Fruit fly (Drosophila melanogaster) whole organism, embryonic: ENCODE results near the gene CG4896.

Experiments used
- Atf3 ChIP-seq: fragments of 200-800 bp; sonication (Bioruptor generic); optimal IDR thresholded peaks from 3 replicates; lab custom pipeline; 2016; ENCODE audit warnings: missing biosample characterization, missing genetic modification characterization
- Atf6 ChIP-seq: fragments of 200-800 bp; sonication (Bioruptor generic); IDR thresholded peaks from 2 replicates; pipeline ENCODE4 v1.3.6; 2022; ENCODE audit warnings: missing biosample characterization, missing genetic modification characterization
- B-H1 ChIP-seq: fragments of 200-800 bp; sonication (Bioruptor generic); IDR thresholded peaks from 3 replicates; pipeline ENCODE4 v1.3.6; 2022; ENCODE audit warnings: missing biosample characterization, missing genetic modification characterization
- BtbVII ChIP-seq: fragments of 200-800 bp; sonication (Bioruptor generic); optimal IDR thresholded peaks from 3 replicates; lab custom pipeline; 2017; ENCODE audit warnings: missing biosample characterization, mild to moderate bottlenecking, missing genetic modification characterization
- CG10267 ChIP-seq: fragments of 200-800 bp; sonication (Bioruptor generic); optimal IDR thresholded peaks from 2 replicates; lab custom pipeline; 2018; ENCODE audit warnings: missing biosample characterization, mild to moderate bottlenecking, missing genetic modification characterization, moderate library complexity
- CG10321 ChIP-seq: fragments of 200-800 bp; sonication (Bioruptor generic); IDR thresholded peaks from 2 replicates; pipeline ENCODE4 v1.3.6; 2022; ENCODE audit warnings: missing biosample characterization, missing genetic modification characterization
- CG10565 ChIP-seq: fragments of 200-800 bp; sonication (Bioruptor generic); optimal IDR thresholded peaks from 3 replicates; lab custom pipeline; 2016; ENCODE audit warnings: missing biosample characterization, mild to moderate bottlenecking, missing genetic modification characterization
- CG10654 ChIP-seq: fragments of 200-800 bp; sonication (Bioruptor generic); optimal IDR thresholded peaks from 2 replicates; lab custom pipeline; 2016; ENCODE audit warnings: missing biosample characterization, missing genetic modification characterization
- CG11696 ChIP-seq: fragments of 200-800 bp; sonication (Bioruptor generic); IDR thresholded peaks from 2 replicates; pipeline ENCODE4 v1.3.6; 2022; ENCODE audit warnings: missing biosample characterization, missing genetic modification characterization
- CG12299 ChIP-seq: fragments of 200-800 bp; sonication (Bioruptor generic); optimal IDR thresholded peaks from 2 replicates; lab custom pipeline; 2018; ENCODE audit warnings: missing biosample characterization, mild to moderate bottlenecking, missing genetic modification characterization
- CG15479 ChIP-seq: fragments of 200-800 bp; sonication (Bioruptor generic); optimal IDR thresholded peaks from 3 replicates; lab custom pipeline; 2019; ENCODE audit warnings: missing biosample characterization, mild to moderate bottlenecking, missing genetic modification characterization, moderate library complexity
- CG15514 ChIP-seq: fragments of 200-800 bp; sonication (Bioruptor generic); optimal IDR thresholded peaks from 3 replicates; lab custom pipeline; 2017; ENCODE audit warnings: missing biosample characterization, missing genetic modification characterization, mild to moderate bottlenecking, moderate library complexity, missing genetic modification reagents
- CG17328 ChIP-seq: fragments of 200-800 bp; sonication (Bioruptor generic); IDR thresholded peaks from 2 replicates; pipeline ENCODE4 v1.3.6; 2022; ENCODE audit warnings: missing biosample characterization, missing genetic modification characterization
- CG17359 ChIP-seq: fragments of 200-800 bp; sonication (Bioruptor generic); optimal IDR thresholded peaks from 3 replicates; lab custom pipeline; 2018; ENCODE audit warnings: missing biosample characterization, mild to moderate bottlenecking, missing genetic modification characterization, moderate library complexity
- CG17912 ChIP-seq: fragments of 200-800 bp; sonication (Bioruptor generic); optimal IDR thresholded peaks from 2 replicates; lab custom pipeline; 2018; ENCODE audit warnings: missing biosample characterization, mild to moderate bottlenecking, missing genetic modification characterization
- CG2712 ChIP-seq: fragments of 200-800 bp; optimal IDR thresholded peaks from 3 replicates; lab custom pipeline; 2019; ENCODE audit warnings: missing biosample characterization, mild to moderate bottlenecking, missing genetic modification characterization, moderate library complexity
- CG6791 ChIP-seq: fragments of 200-800 bp; sonication (Bioruptor generic); IDR thresholded peaks from 3 replicates; pipeline ENCODE4 v1.3.6; 2022; ENCODE audit warnings: missing biosample characterization, missing genetic modification characterization; ENCODE audit not compliant: partially characterized antibody
- CG7372 ChIP-seq: fragments of 200-800 bp; sonication (Bioruptor generic); IDR thresholded peaks from 2 replicates; pipeline ENCODE4 v1.3.6; 2022; ENCODE audit warnings: missing biosample characterization, missing genetic modification characterization
- CG7928 ChIP-seq: fragments of 200-800 bp; sonication (Bioruptor generic); optimal IDR thresholded peaks from 2 replicates; lab custom pipeline; 2017; ENCODE audit warnings: missing biosample characterization, mild to moderate bottlenecking, missing genetic modification characterization
- CG9215 ChIP-seq: fragments of 200-800 bp; sonication (Bioruptor generic); IDR thresholded peaks from 2 replicates; pipeline ENCODE4 v1.3.6; 2022; ENCODE audit warnings: missing biosample characterization, missing genetic modification characterization
- CG9797 ChIP-seq: fragments of 200-800 bp; sonication (Bioruptor generic); optimal IDR thresholded peaks from 3 replicates; lab custom pipeline; 2018; ENCODE audit warnings: missing biosample characterization, mild to moderate bottlenecking, missing genetic modification characterization
- Deaf1 ChIP-seq: fragments of 200-800 bp; optimal IDR thresholded peaks from 3 replicates; lab custom pipeline; 2019; ENCODE audit warnings: missing biosample characterization, mild to moderate bottlenecking, missing genetic modification characterization, moderate library complexity
- Dp ChIP-seq: fragments of 200-800 bp; sonication (Bioruptor generic); optimal IDR thresholded peaks from 2 replicates; lab custom pipeline; 2018; ENCODE audit warnings: missing biosample characterization, mild to moderate bottlenecking, missing genetic modification characterization, moderate library complexity
- Ets65A ChIP-seq: fragments of 200-800 bp; sonication (Bioruptor generic); peaks from one replicate; lab custom pipeline; 2016; ENCODE audit warnings: missing biosample characterization, missing genetic modification characterization
- Med ChIP-seq: fragments of 200-800 bp; sonication (Bioruptor generic); peaks from one replicate; lab custom pipeline; 2016; ENCODE audit warnings: missing biosample characterization, missing genetic modification characterization, mild to moderate bottlenecking, inconsistent platforms, moderate library complexity
- Meics ChIP-seq: fragments of 200-800 bp; sonication (Bioruptor generic); optimal IDR thresholded peaks from 2 replicates; lab custom pipeline; 2017; ENCODE audit warnings: missing biosample characterization, mild to moderate bottlenecking, missing genetic modification characterization
- Mrtf ChIP-seq: fragments of 200-800 bp; sonication (Bioruptor generic); IDR thresholded peaks from 3 replicates; pipeline ENCODE4 v1.3.6; 2022; ENCODE audit warnings: missing biosample characterization, missing genetic modification characterization
- Myb ChIP-seq: fragments of 200-800 bp; sonication (Bioruptor generic); optimal IDR thresholded peaks from 2 replicates; lab custom pipeline; 2016; ENCODE audit warnings: missing biosample characterization, missing genetic modification characterization
- Oaz ChIP-seq: fragments of 200-800 bp; sonication (Bioruptor generic); IDR thresholded peaks from 2 replicates; pipeline ENCODE4 v1.3.6; 2022; ENCODE audit warnings: missing biosample characterization, missing genetic modification characterization
- Poxn ChIP-seq: fragments of 200-800 bp; sonication (Bioruptor generic); IDR thresholded peaks from 2 replicates; pipeline ENCODE4 v1.3.6; 2022; ENCODE audit warnings: missing biosample characterization, missing genetic modification characterization
- bab2 ChIP-seq: fragments of 200-800 bp; sonication (Bioruptor generic); optimal IDR thresholded peaks from 2 replicates; lab custom pipeline; 2016; ENCODE audit warnings: missing biosample characterization, missing genetic modification characterization
- cas ChIP-seq: fragments of 200-800 bp; sonication (Bioruptor generic); IDR thresholded peaks from 2 replicates; pipeline ENCODE4 v1.3.6; 2022; ENCODE audit warnings: missing biosample characterization, missing genetic modification characterization
- cg ChIP-seq: fragments of 200-800 bp; sonication (Bioruptor generic); optimal IDR thresholded peaks from 3 replicates; lab custom pipeline; 2019; ENCODE audit warnings: missing biosample characterization, mild to moderate bottlenecking, missing genetic modification characterization, moderate library complexity
- corto ChIP-seq: fragments of 200-800 bp; sonication (Bioruptor generic); optimal IDR thresholded peaks from 2 replicates; lab custom pipeline; 2016; ENCODE audit warnings: missing biosample characterization, mild to moderate bottlenecking, missing genetic modification characterization, moderate library complexity
- crc ChIP-seq: fragments of 200-800 bp; sonication (Bioruptor generic); optimal IDR thresholded peaks from 2 replicates; lab custom pipeline; 2016; ENCODE audit warnings: missing biosample characterization, missing genetic modification characterization
- emc ChIP-seq: fragments of 200-800 bp; sonication (Bioruptor generic); optimal IDR thresholded peaks from 2 replicates; lab custom pipeline; 2016; ENCODE audit warnings: missing biosample characterization, missing genetic modification characterization
- ems ChIP-seq: fragments of 200-800 bp; sonication (Bioruptor generic); optimal IDR thresholded peaks from 3 replicates; lab custom pipeline; 2016; ENCODE audit warnings: missing biosample characterization, missing genetic modification characterization
- ewg ChIP-seq: fragments of 200-800 bp; sonication (Bioruptor generic); optimal IDR thresholded peaks from 3 replicates; lab custom pipeline; 2017; ENCODE audit warnings: mild to moderate bottlenecking, missing biosample characterization, missing genetic modification reagents, missing genetic modification characterization
- fd64A ChIP-seq: fragments of 200-800 bp; sonication (Bioruptor generic); optimal IDR thresholded peaks from 3 replicates; lab custom pipeline; 2018; ENCODE audit warnings: missing biosample characterization, mild to moderate bottlenecking, missing genetic modification characterization
- grau ChIP-seq: fragments of 200-800 bp; optimal IDR thresholded peaks from 3 replicates; lab custom pipeline; 2019; ENCODE audit warnings: missing biosample characterization, mild to moderate bottlenecking, missing genetic modification characterization, moderate library complexity
- hb ChIP-seq: fragments of 200-800 bp; sonication (Bioruptor generic); IDR thresholded peaks from 3 replicates; pipeline ENCODE4 v1.3.6; 2022; ENCODE audit warnings: missing biosample characterization, missing genetic modification characterization; ENCODE audit not compliant: partially characterized antibody
- jigr1 ChIP-seq: fragments of 200-800 bp; sonication (Bioruptor generic); IDR thresholded peaks from 3 replicates; pipeline ENCODE4 v1.3.6; 2022; ENCODE audit warnings: missing biosample characterization, missing genetic modification characterization
- ken ChIP-seq: fragments of 200-800 bp; sonication (Bioruptor generic); IDR thresholded peaks from 3 replicates; pipeline ENCODE4 v1.3.6; 2022; ENCODE audit warnings: missing biosample characterization, missing genetic modification characterization
- kni ChIP-seq: fragments of 200-800 bp; sonication (Bioruptor generic); optimal IDR thresholded peaks from 3 replicates; lab custom pipeline; 2017; ENCODE audit warnings: mild to moderate bottlenecking, missing biosample characterization, missing genetic modification reagents, missing genetic modification characterization
- lab ChIP-seq: fragments of 200-800 bp; sonication (Bioruptor generic); optimal IDR thresholded peaks from 3 replicates; lab custom pipeline; 2017; ENCODE audit warnings: missing biosample characterization, missing genetic modification characterization, mild to moderate bottlenecking, moderate library complexity, missing genetic modification reagents
- sd ChIP-seq: fragments of 200-800 bp; sonication (Bioruptor generic); optimal IDR thresholded peaks from 3 replicates; lab custom pipeline; 2018; ENCODE audit warnings: missing biosample characterization, mild to moderate bottlenecking, missing genetic modification characterization, moderate library complexity
- sob ChIP-seq: fragments of 200-800 bp; sonication (Bioruptor generic); IDR thresholded peaks from 2 replicates; pipeline ENCODE4 v1.3.6; 2022; ENCODE audit warnings: missing biosample characterization, missing genetic modification characterization
- tgo ChIP-seq: fragments of 200-800 bp; sonication (Bioruptor generic); IDR thresholded peaks from 3 replicates; pipeline ENCODE4 v1.3.6; 2022; ENCODE audit warnings: missing biosample characterization, missing genetic modification characterization
- tup ChIP-seq: fragments of 200-800 bp; sonication (Bioruptor generic); optimal IDR thresholded peaks from 2 replicates; lab custom pipeline; 2016; ENCODE audit warnings: missing biosample characterization, mild to moderate bottlenecking, missing genetic modification characterization, moderate library complexity
- wek ChIP-seq: fragments of 200-800 bp; sonication (Bioruptor generic); optimal IDR thresholded peaks from 3 replicates; lab custom pipeline; 2018; ENCODE audit warnings: missing biosample characterization, mild to moderate bottlenecking, missing genetic modification characterization, moderate library complexity
- zfh1 ChIP-seq: fragments of 200-800 bp; sonication (Bioruptor generic); IDR thresholded peaks from 3 replicates; pipeline ENCODE4 v1.3.6; 2022; ENCODE audit warnings: missing biosample characterization, missing genetic modification characterization

The CG4896 gene

dm6 chr2L:1142730-1143281 lies 34.7 kb upstream of the CG4896 start, which contains the start of gene MFS3 (continued):
- TF ChIP-seq Myb (GFP tag; lab: Kevin White, UChicago) (peak; percentile 36), Meics (GFP tag; lab: Kevin White, UChicago) (peak; percentile 13), Oaz (GFP tag; lab: Robert Waterston, UW) (no peak), Atf6 (GFP tag; lab: Robert Waterston, UW) (no peak), CG10654 (GFP tag; lab: Kevin White, UChicago) (no peak), sob (GFP tag; lab: Robert Waterston, UW) (0 out of 2 replicates have a peak, but pooled peaks have one; percentile 26), Ets65A (GFP tag; lab: Kevin White, UChicago) (no peak), zfh1 (GFP tag; lab: Robert Waterston, UW) (no peak), CG11696 (GFP tag; lab: Robert Waterston, UW) (no peak), CG7928 (GFP tag; lab: Kevin White, UChicago) (no peak), wek (GFP tag; lab: Kevin White, UChicago) (no peak), CG10267 (tag; lab: Kevin White, UChicago) (no peak), CG10565 (GFP tag; lab: Kevin White, UChicago) (no peak), CG10321 (GFP tag; lab: Robert Waterston, UW) (no peak), Dp (GFP tag; lab: Kevin White, UChicago) (peak; percentile 60), B-H1 (GFP tag; lab: Robert Waterston, UW) (no peak), CG17359 (tag; lab: Kevin White, UChicago) (peak; percentile 32), BtbVII (GFP tag; lab: Kevin White, UChicago) (no peak), ewg (GFP tag; lab: Kevin White, UChicago) (peak; percentile 99), cg (GFP tag; lab: Kevin White, UChicago) (peak; percentile 81), CG7372 (GFP tag; lab: Robert Waterston, UW) (no peak), tup (GFP tag; lab: Kevin White, UChicago) (no peak), Mrtf (GFP tag; lab: Robert Waterston, UW) (no peak), CG17912 (GFP tag; lab: Kevin White, UChicago) (no peak), grau (tag; lab: Kevin White, UChicago) (no peak), CG9797 (GFP tag; lab: Kevin White, UChicago) (no peak), CG17328 (GFP tag; lab: Robert Waterston, UW) (no peak), Poxn (GFP tag; lab: Robert Waterston, UW) (no peak), lab (peak; percentile 64), CG15514 (GFP tag; lab: Kevin White, UChicago) (peak; percentile 76), CG6791 (0 out of 3 replicates have a peak, but pooled peaks have one; percentile 38), ken (GFP tag; lab: Robert Waterston, UW) (no peak), bab2 (GFP tag; lab: Kevin White, UChicago) (no peak), emc (GFP tag; lab: Kevin White, UChicago) (no peak), sd (tag; lab: Kevin White, UChicago) (peak; percentile 74), corto (GFP tag; lab: Kevin White, UChicago) (no peak), Med (GFP tag; lab: Kevin White, UChicago) (peak; percentile 65), ems (GFP tag; lab: Kevin White, UChicago) (no peak), CG12299 (tag; lab: Kevin White, UChicago) (no peak), hb (GFP tag; lab: Robert Waterston, UW) (no peak), tgo (GFP tag; lab: Robert Waterston, UW) (no peak), CG15479 (no peak), Atf3 (GFP tag; lab: Kevin White, UChicago) (no peak), fd64A (GFP tag; lab: Kevin White, UChicago) (no peak), cas (GFP tag; lab: Robert Waterston, UW) (0 out of 2 replicates have a peak, but pooled peaks have one; percentile 9), crc (no peak), jigr1 (GFP tag; lab: Robert Waterston, UW) (no peak), CG2712 (tag; lab: Kevin White, UChicago) (no peak), kni (peak; percentile 80), CG9215 (no peak; the same call in 1 of the 2 replicates), Deaf1 (peak; percentile 98)
